Worm (Caenorhabditis elegans): ENCODE measurements around the gene F53C3.6.

F53C3.6 gene

DNA sequence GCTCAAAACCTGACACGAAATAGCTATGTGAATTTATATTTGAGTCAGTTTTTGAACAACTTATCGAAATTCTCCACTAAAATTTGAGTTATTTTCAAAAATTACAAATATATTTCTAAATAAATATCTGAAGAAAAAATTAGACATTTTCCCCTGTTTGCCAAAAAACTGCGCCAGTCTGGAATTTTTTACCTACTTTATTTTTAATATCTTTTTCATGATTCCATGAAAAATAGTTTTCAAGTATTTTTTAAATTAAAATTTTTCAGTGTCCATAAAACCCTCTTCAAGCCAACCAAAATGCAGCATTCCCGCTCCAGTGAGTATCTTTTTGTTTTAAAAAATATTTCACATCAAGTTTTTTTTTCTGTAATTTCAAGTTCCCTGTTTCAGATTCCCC lies 6.8 kb upstream of the F53C3.6 start, which contains the start of gene F53C3.8:
Gene F53C3.8 (plus strand): TSS at position 301 of the 400 bp plus-strand sequence.
- TF ChIP-seq ztf-7 (tag; optimal IDR thresholded peaks at IDR 0.05) (no peak), ceh-82 (tag; optimal IDR thresholded peaks at IDR 0.05) (no peak), saeg-2 (GFP tag; IDR thresholded peaks at IDR 0.05) (no peak), T26A8.4 (GFP tag; IDR thresholded peaks at IDR 0.05) (no peak), spr-1 (tag; optimal IDR thresholded peaks at IDR 0.05) (no peak), egl-27 (tag; optimal IDR thresholded peaks at IDR 0.05) (no peak), attf-4 (tag; optimal IDR thresholded peaks at IDR 0.05) (no peak)

DNA sequence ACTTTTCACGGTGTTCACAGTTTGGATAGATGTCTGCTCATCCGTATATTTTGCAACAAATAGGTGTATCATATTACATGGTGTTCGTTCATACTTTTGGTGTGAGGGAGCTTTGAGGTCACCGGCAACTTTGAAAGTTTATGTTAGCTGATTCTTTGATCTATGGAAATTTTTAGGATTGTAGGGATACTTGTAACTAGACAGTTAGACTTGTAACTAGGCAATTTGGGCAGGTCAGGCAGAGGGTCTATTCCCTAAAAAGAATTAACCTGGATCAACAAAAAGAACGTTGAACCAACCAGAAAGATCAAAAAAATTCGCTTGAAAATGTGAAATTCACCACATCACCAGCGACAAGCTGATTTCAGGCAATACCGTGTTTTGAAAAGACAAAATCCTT lies 4.0 kb upstream of the F53C3.6 start:
- TF ChIP-seq dve-1 (tag; optimal IDR thresholded peaks at IDR 0.05; ENCODE audit: insufficient read depth) (no peak), aha-1 (tag) (peak; percentile 93)

DNA sequence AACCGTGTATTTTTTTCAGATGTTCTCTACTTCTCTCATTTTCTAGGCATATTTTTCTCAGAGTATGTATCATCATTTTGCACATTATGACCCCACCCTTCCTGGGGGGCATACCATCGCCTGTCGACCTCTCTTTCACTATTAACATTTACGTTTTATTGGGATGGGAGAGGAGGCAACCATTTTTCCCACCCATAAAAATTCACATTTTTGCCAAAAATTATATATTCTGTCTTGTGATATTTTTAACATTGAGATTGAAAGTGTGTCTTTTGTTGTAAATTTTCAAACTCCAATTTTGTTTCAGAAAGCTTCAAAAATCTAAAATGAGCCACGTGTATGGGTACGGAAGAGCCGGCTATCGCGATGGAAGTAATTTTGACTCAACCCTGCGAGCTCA lies 3.2 kb upstream of the F53C3.6 start, which contains the start of gene F53C3.7:
Gene F53C3.7 (plus strand): TSS at position 301 of the 400 bp plus-strand sequence.
- TF ChIP-seq nhr-48 (tag; optimal IDR thresholded peaks at IDR 0.05): no peak
- TF ChIP-seq saeg-2 (GFP tag; IDR thresholded peaks at IDR 0.05): no peak
- no peak for TF ChIP-seq Y5F2A.4 (GFP tag; optimal IDR thresholded peaks at IDR 0.05)
- TF ChIP-seq Y105C5A.15 (GFP tag; IDR thresholded peaks at IDR 0.05): no peak
- TF ChIP-seq snpc-4 (tag; optimal IDR thresholded peaks at IDR 0.05): no peak
- no peak for TF ChIP-seq D1046.2 (GFP tag; IDR thresholded peaks at IDR 0.05)
- no peak for TF ChIP-seq R02D3.7 (tag; optimal IDR thresholded peaks at IDR 0.05)
- TF ChIP-seq pha-4 (GFP tag; IDR thresholded peaks at IDR 0.05): no peak
- TF ChIP-seq pha-4 (tag; optimal IDR thresholded peaks at IDR 0.05): no peak
- TF ChIP-seq daf-8 (GFP tag; IDR thresholded peaks at IDR 0.05): no peak
- no peak for TF ChIP-seq hmg-1.1 (GFP tag; IDR thresholded peaks at IDR 0.05)
- no peak for TF ChIP-seq tra-1 (GFP tag; IDR thresholded peaks at IDR 0.05)

DNA sequence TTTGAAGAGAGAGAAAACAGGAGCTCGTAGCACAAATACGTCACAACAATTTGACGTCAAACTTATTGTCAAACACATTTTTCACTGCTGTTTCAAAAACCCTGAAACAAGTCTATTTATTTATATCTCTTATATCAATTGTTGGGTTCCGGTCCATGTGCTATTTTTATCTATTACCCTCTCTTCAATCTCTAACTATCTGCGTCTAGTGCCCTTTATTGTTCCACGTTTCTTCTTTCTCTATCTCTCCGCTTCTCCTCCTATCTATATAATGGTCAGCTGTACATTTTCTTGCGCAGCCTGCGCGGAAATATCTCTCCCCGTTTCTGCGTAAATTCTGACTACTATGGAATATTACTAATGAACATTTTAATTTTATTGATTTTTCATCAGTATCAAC lies 1.0 kb upstream of the F53C3.6 start:
- no peak for TF ChIP-seq mxl-2 (GFP tag; conservative IDR thresholded peaks at IDR 0.05)
- TF ChIP-seq daf-19 (GFP tag; conservative IDR thresholded peaks at IDR 0.05): no peak
- TF ChIP-seq aha-1 (tag): peak; percentile 92
- TF ChIP-seq hlh-11 (tag; optimal IDR thresholded peaks at IDR 0.05): peak; percentile 67
- no peak for TF ChIP-seq D1046.2 (GFP tag; IDR thresholded peaks at IDR 0.05)
- no peak for TF ChIP-seq unc-39 (tag; optimal IDR thresholded peaks at IDR 0.05)
- TF ChIP-seq php-3 (GFP tag; IDR thresholded peaks at IDR 0.05): no peak
- TF ChIP-seq snpc-4 (tag; optimal IDR thresholded peaks at IDR 0.05): no peak
- no peak for TF ChIP-seq gei-8 (GFP tag; optimal IDR thresholded peaks at IDR 0.05)
- no peak for TF ChIP-seq F26F4.8 (GFP tag; conservative IDR thresholded peaks at IDR 0.05)
- no peak for TF ChIP-seq madf-9 (GFP tag; conservative IDR thresholded peaks at IDR 0.05)
- no peak for TF ChIP-seq lsy-2 (tag; optimal IDR thresholded peaks at IDR 0.05)
- no peak for TF ChIP-seq nhr-102 (tag; optimal IDR thresholded peaks at IDR 0.05)
- TF ChIP-seq unc-62 (GFP tag; optimal IDR thresholded peaks at IDR 0.05 in 1 of 2): no peak
- no peak for TF ChIP-seq unc-62 (tag; optimal IDR thresholded peaks at IDR 0.05)
- TF ChIP-seq Y5F2A.4 (GFP tag; optimal IDR thresholded peaks at IDR 0.05): no peak
- TF ChIP-seq ZK546.5 (tag; optimal IDR thresholded peaks at IDR 0.05): no peak
- no peak for TF ChIP-seq attf-4 (tag; optimal IDR thresholded peaks at IDR 0.05)
- TF ChIP-seq daf-16 (GFP tag; optimal IDR thresholded peaks at IDR 0.05): peak in 1 of 2 experiments; percentile 73
- no peak for TF ChIP-seq daf-16 (tag; optimal IDR thresholded peaks at IDR 0.05)
- TF ChIP-seq skn-1 (tag; optimal IDR thresholded peaks at IDR 0.05): no peak
- no peak for TF ChIP-seq lir-3 (tag; optimal IDR thresholded peaks at IDR 0.05)
- TF ChIP-seq ceh-28 (tag; optimal IDR thresholded peaks at IDR 0.05): no peak
- TF ChIP-seq ztf-11 (tag; optimal IDR thresholded peaks at IDR 0.05): no peak
- no peak for TF ChIP-seq dve-1 (tag; optimal IDR thresholded peaks at IDR 0.05; ENCODE audit: insufficient read depth)
- peak; percentile 42 for TF ChIP-seq nhr-28 (tag; optimal IDR thresholded peaks at IDR 0.05)
- no peak for TF ChIP-seq ceh-82 (tag; optimal IDR thresholded peaks at IDR 0.05)
- peak in 1 of 2 experiments; percentile 77 for TF ChIP-seq mdl-1 (tag; optimal IDR thresholded peaks at IDR 0.05)
- TF ChIP-seq cey-2 (tag; optimal IDR thresholded peaks at IDR 0.05; ENCODE audit: borderline replicate concordance, insufficient read depth): no peak
- no peak for TF ChIP-seq unc-130 (GFP tag; optimal IDR thresholded peaks at IDR 0.05)
- TF ChIP-seq lin-1 (GFP tag; IDR thresholded peaks at IDR 0.05): no peak
- no peak for TF ChIP-seq zip-11 (GFP tag; IDR thresholded peaks at IDR 0.05)
- no peak for TF ChIP-seq ZK337.2 (GFP tag; IDR thresholded peaks at IDR 0.05)
- TF ChIP-seq Y48G9A.11 (GFP tag; IDR thresholded peaks at IDR 0.05): no peak
